Fruit fly (Drosophila melanogaster) whole organism, pupa: ENCODE data around the gene Fhos.

ENCODE experiments used
- CG10348 ChIP-seq: fragments of 200-800 bp; sonication (Bioruptor generic); IDR thresholded peaks from 2 replicates; pipeline ENCODE4 v1.3.6; 2022; ENCODE audit warnings: missing biosample characterization, missing genetic modification characterization
- CG12605 ChIP-seq: fragments of 200-800 bp; sonication (Bioruptor generic); IDR thresholded peaks from 2 replicates; pipeline ENCODE4 v1.3.6; 2022; ENCODE audit warnings: missing biosample characterization, missing genetic modification characterization
- CG13204 ChIP-seq: fragments of 200-800 bp; sonication (Bioruptor generic); optimal IDR thresholded peaks from 2 replicates; lab custom pipeline; 2018; ENCODE audit warnings: missing biosample characterization, mild to moderate bottlenecking, missing genetic modification characterization, moderate library complexity
- CG14655 ChIP-seq: fragments of 200-800 bp; sonication (Bioruptor generic); optimal IDR thresholded peaks from 3 replicates; lab custom pipeline; 2017; ENCODE audit warnings: mild to moderate bottlenecking, missing biosample characterization, missing genetic modification reagents, missing genetic modification characterization
- CG15710 ChIP-seq: fragments of 200-800 bp; sonication (Bioruptor generic); optimal IDR thresholded peaks from 2 replicates; lab custom pipeline; 2018; ENCODE audit warnings: missing biosample characterization, mild to moderate bottlenecking, missing genetic modification characterization, moderate library complexity
- CG17806 ChIP-seq: fragments of 200-800 bp; sonication (Bioruptor generic); optimal IDR thresholded peaks from 2 replicates; lab custom pipeline; 2018; ENCODE audit warnings: missing biosample characterization, mild to moderate bottlenecking, missing genetic modification characterization, moderate library complexity
- CG32121 ChIP-seq: fragments of 200-800 bp; sonication (Bioruptor generic); IDR thresholded peaks from 2 replicates; pipeline ENCODE4 v1.3.6; 2022; ENCODE audit warnings: missing biosample characterization, missing genetic modification characterization
- CG34367 ChIP-seq: fragments of 200-800 bp; sonication (Bioruptor generic); optimal IDR thresholded peaks from 2 replicates; lab custom pipeline; 2018; ENCODE audit warnings: missing biosample characterization, mild to moderate bottlenecking, missing genetic modification characterization
- CG4496 ChIP-seq: fragments of 200-800 bp; sonication (Bioruptor generic); IDR thresholded peaks from 3 replicates; pipeline ENCODE4 v1.3.6; 2022; ENCODE audit warnings: missing biosample characterization, missing genetic modification characterization
- CG8159 ChIP-seq: fragments of 200-800 bp; sonication (Bioruptor generic); optimal IDR thresholded peaks from 3 replicates; lab custom pipeline; 2018; ENCODE audit warnings: missing biosample characterization, mild to moderate bottlenecking, missing genetic modification characterization, moderate library complexity
- CG8301 ChIP-seq: fragments of 200-800 bp; sonication (Bioruptor generic); optimal IDR thresholded peaks from 2 replicates; lab custom pipeline; 2018; ENCODE audit warnings: missing biosample characterization, mild to moderate bottlenecking, missing genetic modification characterization
- CG9948 ChIP-seq: fragments of 200-800 bp; sonication (Bioruptor generic); optimal IDR thresholded peaks from 2 replicates; lab custom pipeline; 2018; ENCODE audit warnings: missing biosample characterization, mild to moderate bottlenecking, missing genetic modification characterization, moderate library complexity
- D1 ChIP-seq: fragments of 200-800 bp; sonication (Bioruptor generic); optimal IDR thresholded peaks from 2 replicates; lab custom pipeline; 2018; ENCODE audit warnings: missing biosample characterization, mild to moderate bottlenecking, missing genetic modification characterization, moderate library complexity
- EcR ChIP-seq: fragments of 200-800 bp; sonication (Bioruptor generic); optimal IDR thresholded peaks from 3 replicates; lab custom pipeline; 2019; ENCODE audit warnings: missing biosample characterization, missing genetic modification characterization, mild to moderate bottlenecking, moderate library complexity, missing genetic modification reagents
- Ets98B ChIP-seq: fragments of 200-800 bp; sonication (Bioruptor generic); IDR thresholded peaks from 2 replicates; pipeline ENCODE4 v1.3.6; 2022; ENCODE audit warnings: missing biosample characterization, missing genetic modification characterization
- Pif1A ChIP-seq: fragments of 200-800 bp; sonication (Bioruptor generic); optimal IDR thresholded peaks from 3 replicates; lab custom pipeline; 2016; ENCODE audit warnings: missing biosample characterization, missing genetic modification characterization
- Pif1B ChIP-seq: fragments of 200-800 bp; sonication (Bioruptor generic); optimal IDR thresholded peaks from 3 replicates; lab custom pipeline; 2016; ENCODE audit warnings: missing biosample characterization, missing genetic modification characterization
- Snoo ChIP-seq: fragments of 200-800 bp; sonication (Bioruptor generic); optimal IDR thresholded peaks from 3 replicates; lab custom pipeline; 2017; ENCODE audit warnings: missing biosample characterization, mild to moderate bottlenecking, missing genetic modification characterization, inconsistent platforms
- fd96Ca ChIP-seq: fragments of 200-800 bp; sonication (Bioruptor generic); IDR thresholded peaks from 3 replicates; pipeline ENCODE4 v1.3.6; 2022; ENCODE audit warnings: missing biosample characterization, missing genetic modification characterization
- gl ChIP-seq: fragments of 200-800 bp; sonication (Bioruptor generic); optimal IDR thresholded peaks from 2 replicates; lab custom pipeline; 2018; ENCODE audit warnings: missing biosample characterization, mild to moderate bottlenecking, missing genetic modification characterization
- rn ChIP-seq: fragments of 200-800 bp; sonication (Bioruptor generic); IDR thresholded peaks from 2 replicates; pipeline ENCODE4 v1.3.6; 2022; ENCODE audit warnings: missing biosample characterization, missing genetic modification characterization

The Fhos gene

DNA sequence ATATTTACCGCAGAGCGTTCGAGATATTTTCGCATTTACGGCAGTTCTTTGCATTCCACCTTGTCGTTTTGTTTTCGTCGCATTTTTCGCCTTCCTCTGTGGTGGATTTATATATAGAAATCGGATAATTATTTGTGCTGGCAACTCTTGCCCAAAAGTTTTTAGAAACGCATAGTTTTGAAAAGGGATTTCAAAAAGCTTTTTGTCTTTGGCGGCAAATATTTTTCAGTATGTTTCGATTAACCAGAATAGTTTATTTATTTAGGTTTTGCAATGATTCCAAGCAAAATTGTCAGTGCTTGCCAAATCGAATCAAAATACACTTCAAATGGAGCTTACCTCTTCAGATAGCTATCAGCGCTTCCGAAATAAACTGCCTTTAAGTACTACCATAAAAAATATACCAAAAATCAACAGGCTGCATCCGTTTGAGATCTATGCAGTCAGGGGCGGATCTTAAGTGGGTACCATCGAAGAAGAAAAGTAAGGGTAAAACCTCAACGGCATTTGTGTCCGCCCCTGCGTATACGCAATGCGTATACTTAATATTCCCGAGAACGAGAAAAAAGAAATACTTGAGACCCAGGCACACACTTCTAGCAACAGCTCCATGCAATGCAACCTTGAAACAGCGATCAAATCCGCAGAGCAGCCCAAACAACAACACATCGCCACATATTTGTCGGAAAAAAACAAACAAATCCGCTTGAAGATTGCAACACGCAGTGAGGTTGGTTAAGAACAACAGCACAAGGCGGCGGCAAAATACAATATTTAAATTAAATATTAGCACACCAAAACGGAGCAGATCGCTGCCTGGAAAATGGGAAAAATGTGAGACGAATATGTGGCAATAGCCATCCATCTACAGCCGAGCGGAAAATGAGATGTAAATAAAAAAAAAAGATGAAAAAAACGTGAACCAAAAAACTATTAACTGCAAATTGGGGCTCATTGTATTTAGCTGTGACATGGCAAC is 3.5 kb upstream of the Fhos start, which contains the start of gene CG13306:
Gene CG13306 (minus strand): TSS at position 51 of the 979 bp plus-strand sequence.
- TF ChIP-seq fd96Ca (0 out of 3 replicates have a peak, but pooled peaks have one; percentile 21), Snoo (tag; lab: Kevin White, UChicago) (no peak), rn (no peak)

- TF ChIP-seq Pif1A (GFP tag; lab: Kevin White, UChicago) (no peak), CG4496 (GFP tag; lab: Robert Waterston, UW) (peak; percentile 58; the same call in 2 of the 3 replicates), Snoo (tag; lab: Kevin White, UChicago) (no peak), CG10348 (no peak), CG12605 (GFP tag; lab: Robert Waterston, UW) (peak; percentile 33; the same call in 1 of the 2 replicates), fd96Ca (peak; percentile 24; the same call in 1 of the 3 replicates), Ets98B (peak; percentile 70), CG8301 (tag; lab: Kevin White, UChicago) (peak; percentile 54), CG32121 (GFP tag; lab: Robert Waterston, UW) (peak; percentile 76), rn (peak; percentile 24; the same call in 1 of the 2 replicates), CG15710 (tag; lab: Kevin White, UChicago) (no peak), CG14655 (GFP tag; lab: Kevin White, UChicago) (peak; percentile 32)
Observed at dm6 chr3L:8751262-8751661, 2.2 kb upstream of the Fhos start.

DNA sequence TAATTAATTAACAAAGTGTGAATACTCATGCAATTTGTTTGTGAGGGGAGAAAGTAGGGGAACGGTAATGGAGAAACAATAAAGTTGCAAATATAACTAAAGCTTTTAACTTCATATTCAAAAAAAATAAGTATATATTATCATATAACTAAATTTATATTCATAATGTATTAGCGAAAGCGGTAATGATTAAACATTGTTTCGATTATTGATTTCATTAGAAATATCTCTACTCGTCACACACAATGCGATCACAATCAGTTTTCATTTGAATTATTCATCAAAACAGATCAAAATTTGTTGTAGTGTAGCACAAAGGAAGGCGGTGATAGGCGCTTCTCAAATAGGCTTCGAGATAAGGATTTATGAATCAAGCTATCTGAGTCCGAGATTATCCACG is 2.3 kb downstream of the Fhos start, which contains the start of gene CG6576:
Gene CG6576 (plus strand): TSS at position 301 of the 400 bp plus-strand sequence.
- TF ChIP-seq CG8159 (no peak), Snoo (tag; lab: Kevin White, UChicago) (no peak), D1 (no peak), CG4496 (GFP tag; lab: Robert Waterston, UW) (no peak), Pif1B (no peak), EcR (no peak), CG32121 (GFP tag; lab: Robert Waterston, UW) (no peak), CG10348 (no peak), CG13204 (no peak), Ets98B (no peak)

DNA sequence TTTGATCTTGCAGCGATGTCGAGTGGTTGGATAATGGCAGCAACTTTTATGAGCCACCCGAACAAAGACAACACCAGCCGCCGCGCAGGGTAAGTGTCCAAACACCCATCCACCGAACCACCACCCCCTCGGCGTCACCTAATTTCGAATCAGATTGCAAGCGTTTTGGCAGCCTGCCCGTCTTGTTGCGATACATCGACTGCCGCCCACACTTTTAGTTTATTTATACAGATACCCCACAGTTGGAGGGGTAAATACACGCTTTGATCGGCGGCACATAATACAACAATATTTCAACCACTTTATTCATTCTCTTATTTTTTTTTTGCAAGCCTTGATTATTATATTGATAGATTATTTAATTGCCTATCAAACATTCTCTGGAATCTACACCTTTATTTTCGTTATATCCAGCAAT is 9.6 kb downstream of the Fhos start:
- TF ChIP-seq CG17806 (tag; lab: Kevin White, UChicago) (no peak), CG10348 (no peak), fd96Ca (peak; percentile 12; the same call in 1 of the 3 replicates), Pif1A (GFP tag; lab: Kevin White, UChicago) (peak; percentile 10), CG14655 (GFP tag; lab: Kevin White, UChicago) (no peak), Pif1B (no peak), gl (no peak), CG4496 (GFP tag; lab: Robert Waterston, UW) (no peak; the same call in 1 of the 3 replicates), Snoo (tag; lab: Kevin White, UChicago) (no peak), Ets98B (peak; percentile 64), D1 (no peak), CG12605 (GFP tag; lab: Robert Waterston, UW) (peak; percentile 21; the same call in 1 of the 2 replicates), rn (no peak), CG32121 (GFP tag; lab: Robert Waterston, UW) (peak; percentile 78), CG9948 (no peak), CG8301 (tag; lab: Kevin White, UChicago) (no peak), CG15710 (tag; lab: Kevin White, UChicago) (peak; percentile 8)

dm6 chr3L:8763794-8764193 is 10.4 kb downstream of the Fhos start:
- TF ChIP-seq Pif1B, result no peak
- TF ChIP-seq Snoo (tag; lab: Kevin White, UChicago), result peak; percentile 32

dm6 chr3L:8765493-8765892 is 12.1 kb downstream of the Fhos start:
- TF ChIP-seq fd96Ca (peak; percentile 70), CG9948 (peak; percentile 66), gl (no peak), CG34367 (tag; lab: Kevin White, UChicago) (peak; percentile 19), Pif1A (GFP tag; lab: Kevin White, UChicago) (no peak), CG32121 (GFP tag; lab: Robert Waterston, UW) (peak; percentile 97), CG17806 (tag; lab: Kevin White, UChicago) (peak; percentile 71), CG12605 (GFP tag; lab: Robert Waterston, UW) (peak; percentile 96), CG8301 (tag; lab: Kevin White, UChicago) (peak; percentile 85), CG14655 (GFP tag; lab: Kevin White, UChicago) (no peak), Pif1B (peak; percentile 32), CG15710 (tag; lab: Kevin White, UChicago) (no peak), CG10348 (peak; percentile 66), Snoo (tag; lab: Kevin White, UChicago) (no peak), Ets98B (peak; percentile 96), CG4496 (GFP tag; lab: Robert Waterston, UW) (peak; percentile 96), CG8159 (no peak), D1 (no peak), CG13204 (no peak), rn (peak; percentile 91), EcR (no peak)
